Fruit fly (Drosophila melanogaster): ENCODE data around the gene Itpr.

The Itpr gene

DNA sequence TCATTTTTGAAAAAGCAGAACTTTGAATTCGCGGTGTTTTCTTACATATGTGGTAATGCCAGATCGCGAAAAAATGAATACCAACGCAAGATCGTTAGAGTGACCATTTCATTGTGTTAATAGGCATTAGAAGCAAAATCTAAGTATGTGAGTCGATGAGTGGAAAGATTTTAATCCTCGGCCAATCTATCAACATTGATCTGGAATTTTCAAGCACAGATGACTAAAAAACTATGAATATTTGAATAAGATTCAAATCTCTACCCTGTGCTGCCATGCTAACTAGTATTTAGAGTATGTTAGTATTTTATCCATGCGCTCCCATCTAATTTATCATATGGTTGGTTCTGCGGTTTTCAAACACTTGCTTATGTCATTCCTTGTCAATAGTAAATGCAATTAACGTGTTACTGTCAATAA lies 325 bp upstream of the Itpr start (continued):
- TF ChIP-seq z (GFP tag; IDR thresholded peaks at IDR 0.05): no peak
- no peak for TF ChIP-seq CG18599 (GFP tag; optimal IDR thresholded peaks at IDR 0.05)
- no peak for TF ChIP-seq CG10431 (GFP tag; optimal IDR thresholded peaks at IDR 0.05)
- no peak for TF ChIP-seq H15 (GFP tag; IDR thresholded peaks at IDR 0.05)
- no peak for TF ChIP-seq CG18262 (tag; optimal IDR thresholded peaks at IDR 0.05)
- TF ChIP-seq Dll (GFP tag; IDR thresholded peaks at IDR 0.05; ENCODE audit: partially characterized antibody): no peak
- TF ChIP-seq Sry-δ (GFP tag; optimal IDR thresholded peaks at IDR 0.05): peak; percentile 34
- no peak for TF ChIP-seq gsb (GFP tag; IDR thresholded peaks at IDR 0.05)
- TF ChIP-seq trem (tag; optimal IDR thresholded peaks at IDR 0.05): peak; percentile 50
- peak; percentile 7 for TF ChIP-seq CG33213 (GFP tag; optimal IDR thresholded peaks at IDR 0.05)
- no peak for TF ChIP-seq wek (GFP tag; optimal IDR thresholded peaks at IDR 0.05)
- no peak for TF ChIP-seq twi (tag; optimal IDR thresholded peaks at IDR 0.05)
- TF ChIP-seq CG10543 (GFP tag; optimal IDR thresholded peaks at IDR 0.05): no peak
- TF ChIP-seq CG17186 (GFP tag; optimal IDR thresholded peaks at IDR 0.05): peak; percentile 71
- TF ChIP-seq CG4617 (GFP tag; optimal IDR thresholded peaks at IDR 0.05; ENCODE audit: borderline replicate concordance): peak; percentile 3
- TF ChIP-seq Hand (GFP tag; optimal IDR thresholded peaks at IDR 0.05): no peak
- no peak for TF ChIP-seq crc (GFP tag; optimal IDR thresholded peaks at IDR 0.05)
- peak; percentile 23 for TF ChIP-seq Abd-B (GFP tag; optimal IDR thresholded peaks at IDR 0.05)
- TF ChIP-seq gem (tag; optimal IDR thresholded peaks at IDR 0.05): peak; percentile 2
- no peak for TF ChIP-seq shn (GFP tag; optimal IDR thresholded peaks at IDR 0.05)
- TF ChIP-seq CG2712 (tag; optimal IDR thresholded peaks at IDR 0.05): no peak
- TF ChIP-seq Dp (GFP tag; optimal IDR thresholded peaks at IDR 0.05): peak; percentile 79
- peak; percentile 27 for TF ChIP-seq CG1603 (tag; optimal IDR thresholded peaks at IDR 0.05)
- TF ChIP-seq sob (GFP tag; IDR thresholded peaks at IDR 0.05): no peak
- TF ChIP-seq nerfin-1 (tag; optimal IDR thresholded peaks at IDR 0.05): no peak
- TF ChIP-seq Tbp (GFP tag; optimal IDR thresholded peaks at IDR 0.05): no peak
- no peak for TF ChIP-seq Med (GFP tag)
- peak; percentile 32 to 85 for TF ChIP-seq crp (GFP tag; optimal IDR thresholded peaks at IDR 0.05)
- no peak for TF ChIP-seq tgo (GFP tag; IDR thresholded peaks at IDR 0.05)
- no peak for TF ChIP-seq ase (GFP tag; IDR thresholded peaks at IDR 0.05)
- peak; percentile 41 for TF ChIP-seq pzg (GFP tag; optimal IDR thresholded peaks at IDR 0.05)
- no peak for TF ChIP-seq HmgZ (tag; optimal IDR thresholded peaks at IDR 0.05)
- TF ChIP-seq D (optimal IDR thresholded peaks at IDR 0.05): no peak
- TF ChIP-seq D (GFP tag; optimal IDR thresholded peaks at IDR 0.05): no peak
- peak; percentile 85 for TF ChIP-seq gfzf (GFP tag; optimal IDR thresholded peaks at IDR 0.05)
- peak; percentile 84 for TF ChIP-seq E2f2 (GFP tag; IDR thresholded peaks at IDR 0.05)
- TF ChIP-seq nmo (GFP tag; optimal IDR thresholded peaks at IDR 0.05): peak; percentile 13
- peak; percentile 81 for TF ChIP-seq Lhr (GFP tag; optimal IDR thresholded peaks at IDR 0.05)
- TF ChIP-seq peb (GFP tag; IDR thresholded peaks at IDR 0.05): no peak
- TF ChIP-seq CG1602 (GFP tag; optimal IDR thresholded peaks at IDR 0.05): no peak
- peak; percentile 32 for TF ChIP-seq phol (tag; optimal IDR thresholded peaks at IDR 0.05)
- TF ChIP-seq Hsf (GFP tag; optimal IDR thresholded peaks at IDR 0.05): no peak
- no peak for TF ChIP-seq HLH4C (GFP tag; IDR thresholded peaks at IDR 0.05; ENCODE audit: partially characterized antibody)
- TF ChIP-seq CG14710 (tag; optimal IDR thresholded peaks at IDR 0.05): peak; percentile 42
- peak; percentile 16 for TF ChIP-seq CoRest (tag; optimal IDR thresholded peaks at IDR 0.05)
- TF ChIP-seq CG10654 (GFP tag; optimal IDR thresholded peaks at IDR 0.05): no peak
- TF ChIP-seq CG12071 (GFP tag; optimal IDR thresholded peaks at IDR 0.05): no peak
- no peak for TF ChIP-seq B-H1 (GFP tag; IDR thresholded peaks at IDR 0.05)
- no peak for TF ChIP-seq tap (tag; optimal IDR thresholded peaks at IDR 0.05)
- peak; percentile 69 for TF ChIP-seq CG9437 (GFP tag; optimal IDR thresholded peaks at IDR 0.05)
- no peak for TF ChIP-seq CG6791 (GFP tag; IDR thresholded peaks at IDR 0.05; ENCODE audit: partially characterized antibody)
